Fruit fly (Drosophila melanogaster): Measurements from ENCODE around the gene CG7579.

CG7579 gene

DNA sequence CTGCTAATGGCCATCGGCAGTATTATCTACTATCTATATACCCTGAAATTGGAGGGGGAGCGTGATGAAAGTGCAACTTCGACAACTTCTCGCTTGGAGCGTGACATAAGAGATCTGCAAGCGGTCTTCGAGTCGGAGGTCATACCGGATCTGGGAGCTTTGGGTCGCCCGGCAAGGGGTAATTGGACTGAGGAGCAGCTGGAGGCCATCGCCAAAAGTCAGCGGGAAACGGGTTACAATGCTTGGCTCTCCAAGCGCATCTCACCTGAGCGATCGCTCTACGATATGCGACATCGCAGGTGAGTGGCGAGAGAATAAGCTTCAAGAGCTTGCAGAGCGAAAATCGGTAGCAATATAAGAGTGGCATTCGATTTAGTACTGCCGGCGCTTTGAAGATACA lies 772 bp upstream of the CG7579 start:
- no peak for TF ChIP-seq noc (tag; optimal IDR thresholded peaks at IDR 0.05)

DNA sequence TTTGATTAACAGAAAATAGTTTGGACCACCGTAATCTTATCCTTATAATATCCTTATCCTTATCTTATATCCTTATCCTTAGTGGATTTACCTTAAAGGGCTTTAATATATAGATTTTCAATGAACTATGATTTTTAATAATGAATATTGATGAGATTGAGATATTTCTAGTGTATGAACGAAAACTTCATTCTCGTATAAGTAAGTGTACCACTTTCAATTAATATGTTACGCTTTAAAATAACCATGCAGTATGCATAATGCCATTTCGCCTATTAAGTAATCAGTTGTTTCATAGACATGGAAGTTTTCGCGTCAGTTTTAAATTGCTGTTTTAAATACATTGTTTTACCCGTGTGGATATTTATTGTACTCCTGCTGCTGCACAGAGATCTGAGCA lies 3.8 kb downstream of the CG7579 start, which contains the start of gene CG7304:
CG7304 (plus strand) TSS at position 301 of the 400 bp plus-strand sequence.
- TF ChIP-seq noc (tag; optimal IDR thresholded peaks at IDR 0.05): no peak

DNA sequence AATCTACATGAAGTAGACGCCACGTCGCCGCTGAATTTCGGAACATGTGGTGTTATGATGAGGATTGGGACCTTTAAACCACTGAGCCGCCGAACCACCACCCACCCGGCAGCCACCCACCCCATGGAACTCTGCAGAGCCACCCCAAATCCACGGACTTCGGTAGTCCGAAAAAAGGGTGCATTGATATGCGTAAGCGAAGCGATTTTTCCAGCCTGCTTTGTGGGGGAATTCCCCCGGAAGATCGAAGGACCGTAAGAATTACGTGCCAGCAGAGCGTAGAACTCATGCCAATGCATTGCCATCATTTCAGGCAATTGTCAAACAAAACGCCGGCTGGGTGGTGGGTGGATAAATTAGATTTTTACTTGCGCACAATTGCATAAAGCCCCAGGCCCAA lies 5.0 kb downstream of the CG7579 start:
- TF ChIP-seq noc (tag; optimal IDR thresholded peaks at IDR 0.05): no peak

DNA sequence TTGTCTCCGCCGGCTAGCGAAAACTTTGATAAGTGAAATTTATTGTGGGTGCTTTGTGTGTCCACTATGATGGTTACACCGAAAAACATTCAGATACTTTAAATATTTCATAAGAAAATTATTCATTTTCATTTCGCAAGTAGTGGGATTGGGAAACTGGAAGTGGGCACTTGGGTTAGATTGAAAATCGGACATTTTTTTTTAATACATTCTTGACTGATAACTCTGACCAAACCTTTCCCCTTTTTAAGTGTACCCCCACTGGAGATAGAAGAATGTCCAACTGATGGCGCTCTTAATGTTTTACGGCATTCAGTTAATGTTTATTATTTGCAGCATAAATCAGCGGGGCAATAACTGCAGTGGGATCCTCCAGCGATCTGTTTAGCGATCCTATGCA lies 5.6 kb downstream of the CG7579 start:
- TF ChIP-seq noc (tag; optimal IDR thresholded peaks at IDR 0.05): no peak

DNA sequence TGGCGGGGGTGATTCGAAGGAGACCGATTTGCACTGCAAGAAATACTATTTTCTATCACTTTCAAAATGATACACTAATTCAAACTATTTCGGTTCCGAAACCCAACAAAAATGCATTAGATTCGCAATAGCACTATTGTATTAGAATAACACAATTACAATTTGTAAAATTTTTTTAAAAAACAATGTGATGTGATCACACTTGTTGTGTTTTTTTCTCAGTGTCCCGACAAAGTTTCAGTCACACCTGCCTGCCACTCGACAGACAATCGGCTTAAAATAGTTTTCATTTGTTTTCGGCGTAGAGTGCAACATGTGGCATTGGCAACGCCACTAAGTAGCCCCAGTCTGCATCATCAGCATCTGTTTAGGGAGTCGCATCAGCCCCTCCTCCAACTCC lies 8.1 kb downstream of the CG7579 start:
- TF ChIP-seq noc (tag; optimal IDR thresholded peaks at IDR 0.05): no peak

DNA sequence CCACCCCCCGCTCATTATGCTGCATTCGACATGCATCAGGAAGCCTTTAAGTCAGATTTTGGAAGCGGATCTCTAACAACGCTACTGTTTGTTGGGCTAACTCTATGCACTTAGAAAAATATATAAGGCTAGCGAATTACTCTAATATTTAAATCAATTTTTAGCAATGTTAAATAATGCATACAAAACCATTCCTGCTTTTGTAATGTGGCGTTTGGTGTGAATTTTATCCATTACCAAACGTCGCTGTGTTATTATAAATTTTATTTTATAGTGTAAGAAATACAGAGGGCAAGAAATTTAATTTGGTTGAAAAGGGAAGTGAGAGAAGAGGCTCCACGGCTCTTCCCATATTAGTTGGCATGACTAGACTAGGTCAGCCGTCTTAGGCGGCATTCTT lies 10.4 kb downstream of the CG7579 start:
- no peak for TF ChIP-seq noc (tag; optimal IDR thresholded peaks at IDR 0.05)

DNA sequence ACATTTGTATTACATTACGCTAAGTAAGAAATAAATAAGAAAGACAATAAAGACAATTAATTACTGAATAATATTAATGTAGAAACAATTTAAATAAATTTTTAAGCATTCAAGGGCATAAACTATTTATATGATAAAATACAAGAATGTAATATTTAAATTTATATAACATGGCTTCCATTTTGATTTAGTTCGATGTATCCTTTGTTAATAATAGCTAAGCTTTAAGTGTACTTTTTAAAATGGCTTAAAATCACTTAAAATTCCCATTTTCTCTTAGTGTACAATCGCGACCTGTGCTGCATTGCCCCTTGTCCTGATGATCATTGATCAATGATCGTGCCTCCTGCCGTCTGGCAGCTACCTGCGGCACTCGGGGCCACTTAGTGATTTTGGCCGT lies 12.8 kb downstream of the CG7579 start:
- TF ChIP-seq noc (tag; optimal IDR thresholded peaks at IDR 0.05): no peak

DNA sequence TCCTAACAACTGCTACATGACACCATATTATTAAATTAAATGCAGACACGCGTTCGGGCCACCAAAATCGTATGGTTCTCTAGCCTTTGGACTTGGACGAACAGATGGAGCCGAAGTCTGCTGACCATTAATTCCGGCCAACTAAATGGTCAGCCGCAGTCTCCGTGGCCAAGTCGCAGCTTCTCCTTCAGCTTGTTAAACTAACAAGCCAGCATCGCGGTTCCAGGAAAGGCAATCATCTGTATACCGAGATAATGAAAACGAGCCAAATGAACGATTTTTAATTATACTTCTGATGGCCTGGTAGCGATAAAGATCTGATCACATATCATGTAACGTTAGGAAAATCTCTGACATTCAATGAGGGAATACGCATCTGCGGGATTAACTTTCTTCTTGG lies 13.3 kb downstream of the CG7579 start:
- no peak for TF ChIP-seq noc (tag; optimal IDR thresholded peaks at IDR 0.05)

DNA sequence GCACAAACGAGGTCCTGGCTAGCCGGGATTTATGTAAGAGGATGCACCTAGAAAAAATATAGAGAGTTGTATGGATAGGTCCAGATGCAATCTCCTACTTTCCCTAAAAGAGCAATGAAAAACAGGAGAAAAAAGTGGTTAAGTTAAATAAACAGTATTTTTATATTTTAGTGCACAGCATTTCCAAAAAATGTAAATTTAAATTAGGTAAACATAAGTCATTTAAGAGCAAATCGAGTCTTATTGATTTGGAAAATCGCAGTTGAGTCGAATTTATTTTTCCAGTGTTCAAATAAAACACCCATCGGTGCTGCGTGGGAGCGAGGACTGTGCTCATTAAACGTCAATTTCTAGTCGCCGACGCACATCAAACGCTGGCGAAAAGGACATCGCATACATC lies 17.5 kb downstream of the CG7579 start:
- TF ChIP-seq noc (tag; optimal IDR thresholded peaks at IDR 0.05): no peak

DNA sequence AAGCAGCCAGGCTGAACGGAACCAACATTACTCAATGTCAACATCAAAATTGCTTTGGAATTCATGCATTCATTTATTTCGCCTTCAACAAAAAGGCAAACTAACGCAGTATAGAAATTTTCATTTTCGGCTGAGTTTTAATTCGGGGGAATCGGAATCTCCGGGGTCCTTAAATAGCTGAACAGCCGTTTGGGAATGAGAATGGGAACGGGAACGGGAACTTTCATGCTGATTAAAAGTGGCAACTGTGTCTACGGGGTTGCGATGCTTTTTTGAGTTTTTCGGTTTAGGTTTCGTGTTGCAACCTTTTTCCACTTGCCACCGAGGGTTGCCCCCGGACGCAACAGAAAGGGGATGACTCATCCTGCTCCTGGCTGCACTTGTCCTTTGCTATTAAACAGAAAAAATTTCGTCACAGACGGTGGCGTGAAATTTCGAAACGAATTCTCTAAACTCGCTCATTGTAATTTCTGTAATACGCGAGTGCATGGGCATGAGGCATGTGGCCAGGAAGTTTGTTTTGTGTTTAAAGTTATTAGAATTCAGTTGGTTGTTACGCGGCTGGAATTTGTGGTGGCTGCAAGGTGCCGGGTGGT lies 18.9 kb downstream of the CG7579 start:
- TF ChIP-seq noc (tag; optimal IDR thresholded peaks at IDR 0.05): no peak

DNA sequence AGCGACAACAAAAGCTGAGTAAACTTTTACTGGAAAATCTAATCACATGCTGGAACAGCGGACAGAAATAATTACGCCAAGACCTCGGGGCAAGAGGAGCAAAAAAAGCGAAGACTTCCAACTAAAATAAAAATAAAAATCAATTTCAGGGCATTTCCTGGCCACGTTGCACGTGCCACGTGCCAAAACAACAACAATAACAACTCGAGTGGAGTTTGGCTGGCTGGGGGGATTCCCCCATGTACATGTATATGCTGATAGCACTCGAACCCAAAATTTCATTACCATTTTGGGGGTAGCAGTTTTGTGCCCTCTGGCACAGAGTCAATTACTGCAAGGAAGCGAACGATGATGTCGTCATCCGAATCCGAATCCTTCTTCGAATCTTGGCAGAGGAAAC lies 20.7 kb downstream of the CG7579 start:
- TF ChIP-seq noc (tag; optimal IDR thresholded peaks at IDR 0.05): no peak

DNA sequence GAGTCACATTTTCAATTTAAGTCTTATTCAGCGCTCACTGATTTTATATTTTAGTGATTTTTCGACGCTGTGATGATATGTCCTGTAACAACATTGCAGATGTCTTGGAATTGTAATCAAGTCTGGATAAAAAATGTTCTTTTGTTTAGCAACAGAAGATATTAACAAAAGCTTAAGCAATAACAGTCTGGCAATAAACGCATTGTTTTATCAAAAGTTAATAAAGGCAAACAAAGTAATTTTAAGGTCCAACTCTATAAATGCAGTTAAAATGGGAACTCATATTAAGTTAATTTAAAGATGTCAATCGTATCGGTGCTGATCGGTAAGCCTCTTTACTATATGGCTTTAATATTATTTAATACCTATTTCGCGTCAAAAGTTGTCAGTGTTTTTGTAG lies 21.7 kb downstream of the CG7579 start, which contains the start of gene CG43082:
CG43082 (plus strand) TSS at position 301 of the 400 bp plus-strand sequence.
- TF ChIP-seq noc (tag; optimal IDR thresholded peaks at IDR 0.05): no peak

DNA sequence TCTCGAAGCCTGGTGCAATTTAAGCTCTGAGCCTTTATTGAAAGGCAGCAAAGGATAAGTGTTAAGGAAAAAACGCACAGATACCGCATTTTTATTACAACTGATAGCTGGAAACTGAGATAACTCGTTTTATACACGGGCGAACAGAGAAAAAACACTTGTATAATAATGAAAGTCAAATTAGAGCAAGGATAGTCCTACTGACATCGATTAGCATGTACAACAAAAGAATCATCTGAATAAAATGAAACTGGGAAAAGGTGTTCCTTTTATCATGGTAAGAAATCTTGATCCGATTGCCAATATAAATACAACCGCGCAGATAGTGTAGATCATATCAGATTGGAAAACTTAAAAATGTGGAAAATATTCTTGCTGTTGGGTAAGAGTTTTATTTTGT lies 22.3 kb downstream of the CG7579 start, which contains the start of the genes Eig71Ej and Eig71Ek:
Eig71Ej (minus strand) TSS at position 101 of the 400 bp plus-strand sequence.
Eig71Ek (plus strand) TSS at position 334 of the 400 bp plus-strand sequence.
- no peak for TF ChIP-seq noc (tag; optimal IDR thresholded peaks at IDR 0.05)

DNA sequence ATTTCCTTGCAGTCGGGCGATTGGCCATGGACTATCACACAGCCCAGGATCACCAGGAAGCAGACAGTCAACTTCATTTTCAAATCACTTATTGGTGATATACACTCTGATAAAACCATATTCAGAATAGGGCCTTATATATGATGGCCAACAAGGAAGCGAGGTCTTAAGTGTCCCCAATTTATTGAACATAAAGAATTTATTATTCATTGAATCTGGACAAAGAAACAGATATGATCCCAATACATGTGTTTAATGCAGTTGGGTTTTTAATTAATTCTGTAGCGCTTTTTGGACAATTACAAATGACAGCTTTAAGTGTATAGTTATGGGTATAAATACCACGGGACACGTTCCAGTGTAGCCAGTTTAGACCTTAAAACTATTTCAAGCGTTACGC lies 23.9 kb downstream of the CG7579 start, which contains the start of the genes Eig71Eh and Eig71Ei:
Eig71Eh (minus strand) TSS at position 101 of the 400 bp plus-strand sequence.
Eig71Ei (plus strand) TSS at position 367 of the 400 bp plus-strand sequence.
- TF ChIP-seq noc (tag; optimal IDR thresholded peaks at IDR 0.05): no peak

DNA sequence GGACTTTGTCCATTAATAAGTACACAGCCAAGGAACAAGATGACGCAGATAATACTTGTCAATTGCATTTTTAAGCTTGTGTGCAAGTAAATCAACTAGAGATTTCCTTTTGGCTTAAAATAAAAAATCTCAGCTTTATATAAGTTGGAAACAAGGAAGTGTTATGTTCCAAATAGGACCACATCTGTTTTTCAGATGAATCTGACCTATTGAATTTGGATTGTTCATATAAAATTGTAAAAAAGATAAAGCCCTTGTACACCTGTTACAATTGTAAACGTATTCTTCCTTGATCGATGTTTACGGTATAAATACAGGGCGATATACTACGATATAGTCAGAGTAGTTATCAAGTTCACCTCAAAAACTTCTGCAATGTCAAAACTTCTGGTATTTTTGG lies 26.0 kb downstream of the CG7579 start, which contains the start of the genes Eig71Ef and Eig71Eg:
Eig71Ef (minus strand) TSS at position 101 of the 400 bp plus-strand sequence.
Eig71Eg (plus strand) TSS at position 339 of the 400 bp plus-strand sequence.
- TF ChIP-seq noc (tag; optimal IDR thresholded peaks at IDR 0.05): no peak

DNA sequence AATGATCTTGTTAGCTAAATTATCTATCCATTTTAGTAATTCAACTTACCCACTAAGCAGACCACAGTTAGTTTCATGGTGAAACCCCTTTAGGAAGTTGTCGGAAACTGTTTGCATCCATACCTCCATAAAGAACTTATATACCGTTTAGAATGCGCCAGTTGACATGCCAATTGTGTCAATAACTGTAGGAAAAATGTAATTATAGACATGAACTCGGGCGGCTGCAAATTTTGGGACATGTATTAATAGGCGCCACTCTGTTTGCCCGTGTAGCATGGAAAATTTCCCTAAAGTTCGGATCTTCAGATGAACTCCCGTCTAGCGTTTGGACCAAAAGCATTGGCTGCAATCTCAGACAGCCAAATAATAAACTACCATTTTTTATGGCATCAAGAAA lies 27.3 kb downstream of the CG7579 start, which contains the start of gene Eig71Ee:
Eig71Ee (minus strand) TSS at position 101 of the 400 bp plus-strand sequence.
- TF ChIP-seq noc (tag; optimal IDR thresholded peaks at IDR 0.05): no peak

DNA sequence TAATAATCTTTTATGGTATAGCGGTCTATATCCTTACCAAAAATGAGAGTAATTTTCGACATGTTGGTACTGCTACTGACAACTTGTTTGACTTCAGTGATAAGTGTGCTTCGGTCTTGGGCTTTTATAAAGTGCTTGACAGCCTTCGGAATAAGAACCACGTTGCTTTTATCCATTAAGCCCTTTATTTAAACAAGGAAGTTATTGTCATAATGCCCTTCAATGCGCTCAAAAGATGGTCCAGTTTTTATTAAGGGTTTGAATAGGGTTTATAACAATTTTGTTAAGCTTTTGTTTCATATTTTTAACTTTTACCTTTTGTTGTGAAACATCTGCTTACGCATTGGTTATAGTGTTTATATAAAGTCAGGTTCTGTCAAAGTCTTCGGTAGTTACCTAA lies 31.1 kb downstream of the CG7579 start, which contains the start of the genes Eig71Ec and Eig71Ed:
Eig71Ec (minus strand) TSS at position 101 of the 400 bp plus-strand sequence.
Eig71Ed (plus strand) TSS at position 384 of the 400 bp plus-strand sequence.
- TF ChIP-seq noc (tag; optimal IDR thresholded peaks at IDR 0.05): no peak
